Worm (Caenorhabditis elegans) whole organism, L4/young adult: ENCODE data around the gene Y76B12C.8.

Source experiments
- W03F9.2 ChIP-seq: fragments of 150-350 bp; optimal IDR thresholded peaks from 2 replicates; lab custom pipeline; 2014; ENCODE audit warnings: missing biosample characterization, missing genetic modification characterization
- dao-5 ChIP-seq: sonication (generic microtip); optimal IDR thresholded peaks from 2 replicates; lab custom pipeline; 2016; ENCODE audit warnings: missing genotype, missing genetic modification characterization, moderate library complexity, missing compliant biosample characterization
- him-1 ChIP-seq: sonication (generic microtip); optimal IDR thresholded peaks from 2 replicates; lab custom pipeline; 2016; ENCODE audit warnings: missing genotype, missing genetic modification reagents, missing genetic modification characterization, missing compliant biosample characterization

DNA sequence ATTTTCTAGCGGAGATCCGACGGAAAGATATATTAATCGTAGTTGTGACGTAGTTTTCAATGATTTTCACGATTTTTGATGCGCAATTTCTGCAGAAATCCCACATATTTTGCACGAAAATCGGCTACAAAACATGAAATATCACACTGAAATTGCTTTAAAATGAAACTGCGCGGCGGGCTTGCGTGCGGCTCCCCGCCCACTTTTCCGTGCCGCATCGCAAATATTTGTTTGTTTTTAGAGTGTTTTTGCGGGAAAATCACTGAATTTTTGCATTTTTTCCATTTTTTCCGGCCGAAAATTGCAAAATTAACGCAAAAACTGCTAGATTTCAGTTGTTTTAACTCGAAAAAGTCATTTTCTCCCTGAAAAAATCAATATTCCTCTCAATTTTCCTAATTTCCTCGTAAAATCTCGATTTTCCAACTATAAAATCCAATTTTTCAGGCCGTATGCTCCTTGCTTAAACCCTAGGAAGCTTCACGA is 1.2 kb downstream of the Y76B12C.8 start, which contains the start of gene Y76B12C.6:
- TF ChIP-seq dao-5 (no peak), W03F9.2 (tag; lab: Kevin White, UChicago) (no peak), him-1 (tag; lab: Kevin White, UChicago) (no peak)
